Fruit fly (Drosophila melanogaster) whole organism, embryonic: ENCODE data around the gene Nak.

Experiments used
- Antp ChIP-seq: fragments of 200-800 bp; sonication (Bioruptor generic); optimal IDR thresholded peaks from 3 replicates; lab custom pipeline; 2016; ENCODE audit warnings: missing biosample characterization, missing genetic modification characterization
- B-H2 ChIP-seq: fragments of 200-800 bp; sonication (Bioruptor generic); optimal IDR thresholded peaks from 2 replicates; lab custom pipeline; 2018; ENCODE audit warnings: missing biosample characterization, mild to moderate bottlenecking, missing genetic modification characterization
- BEAF-32 ChIP-seq: fragments of 200-800 bp; sonication (Bioruptor generic); optimal IDR thresholded peaks from 3 replicates; lab custom pipeline; 2017; ENCODE audit warnings: missing biosample characterization, missing genetic modification characterization, mild to moderate bottlenecking, moderate library complexity, missing genetic modification reagents
- CG10462 ChIP-seq: fragments of 200-800 bp; sonication (Bioruptor generic); optimal IDR thresholded peaks from 2 replicates; lab custom pipeline; 2016; ENCODE audit warnings: missing biosample characterization, missing genetic modification characterization
- CG12104 ChIP-seq: fragments of 200-800 bp; sonication (Bioruptor generic); optimal IDR thresholded peaks from 3 replicates; lab custom pipeline; 2016; ENCODE audit warnings: missing biosample characterization, missing genetic modification characterization
- CG13775 ChIP-seq: fragments of 200-800 bp; sonication (Bioruptor generic); optimal IDR thresholded peaks from 3 replicates; lab custom pipeline; 2017; ENCODE audit warnings: missing biosample characterization, mild to moderate bottlenecking, missing genetic modification characterization
- CG14050 ChIP-seq: fragments of 200-800 bp; sonication (Bioruptor generic); IDR thresholded peaks from 3 replicates; pipeline ENCODE4 v1.3.6; 2022; ENCODE audit warnings: missing biosample characterization, missing genetic modification characterization
- CG14860 ChIP-seq: fragments of 200-800 bp; sonication (Bioruptor generic); IDR thresholded peaks from 3 replicates; pipeline ENCODE4 v1.3.6; 2022; ENCODE audit warnings: missing biosample characterization, missing genetic modification characterization; ENCODE audit not compliant: partially characterized antibody
- CG17359 ChIP-seq: fragments of 200-800 bp; sonication (Bioruptor generic); optimal IDR thresholded peaks from 3 replicates; lab custom pipeline; 2018; ENCODE audit warnings: missing biosample characterization, mild to moderate bottlenecking, missing genetic modification characterization, moderate library complexity
- CG2712 ChIP-seq: fragments of 200-800 bp; optimal IDR thresholded peaks from 3 replicates; lab custom pipeline; 2019; ENCODE audit warnings: missing biosample characterization, mild to moderate bottlenecking, missing genetic modification characterization, moderate library complexity
- CG32767 ChIP-seq: fragments of 200-800 bp; sonication (Bioruptor generic); IDR thresholded peaks from 2 replicates; pipeline ENCODE4 v1.3.6; 2022; ENCODE audit warnings: missing biosample characterization, missing genetic modification characterization
- CG4282 ChIP-seq: fragments of 200-800 bp; sonication (Bioruptor generic); optimal IDR thresholded peaks from 2 replicates; lab custom pipeline; 2016; ENCODE audit warnings: missing biosample characterization, missing genetic modification characterization
- CG4730 ChIP-seq: fragments of 200-800 bp; sonication (Bioruptor generic); IDR thresholded peaks from 2 replicates; pipeline ENCODE4 v1.3.6; 2022; ENCODE audit warnings: missing biosample characterization, missing genetic modification characterization
- CG5953 ChIP-seq: fragments of 200-800 bp; sonication (Bioruptor generic); IDR thresholded peaks from 2 replicates; pipeline ENCODE4 v1.3.6; 2022; ENCODE audit warnings: missing biosample characterization, missing genetic modification characterization
- CG8281 ChIP-seq: fragments of 200-800 bp; sonication (Bioruptor generic); optimal IDR thresholded peaks from 2 replicates; lab custom pipeline; 2018; ENCODE audit warnings: missing biosample characterization, mild to moderate bottlenecking, missing genetic modification characterization, moderate library complexity
- CG8478 ChIP-seq: fragments of >200 bp; optimal IDR thresholded peaks from 2 replicates; lab custom pipeline; 2018
- D19A ChIP-seq: fragments of 200-800 bp; optimal IDR thresholded peaks from 3 replicates; lab custom pipeline; 2019; ENCODE audit warnings: missing biosample characterization, mild to moderate bottlenecking, missing genetic modification characterization, moderate library complexity
- Hey ChIP-seq: fragments of 200-800 bp; sonication (Bioruptor generic); optimal IDR thresholded peaks from 3 replicates; lab custom pipeline; 2018; ENCODE audit warnings: missing biosample characterization, mild to moderate bottlenecking, missing genetic modification characterization
- Hmr ChIP-seq: fragments of 200-800 bp; sonication (Bioruptor generic); optimal IDR thresholded peaks from 3 replicates; lab custom pipeline; 2017; ENCODE audit warnings: mild to moderate bottlenecking, missing biosample characterization, missing genetic modification reagents, missing genetic modification characterization
- Hmx ChIP-seq: fragments of 200-800 bp; sonication (Bioruptor generic); optimal IDR thresholded peaks from 2 replicates; lab custom pipeline; 2016; ENCODE audit warnings: missing biosample characterization, missing genetic modification characterization
- MESR4 ChIP-seq: fragments of 200-800 bp; sonication (Bioruptor generic); optimal IDR thresholded peaks from 2 replicates; lab custom pipeline; 2018; ENCODE audit warnings: missing biosample characterization, mild to moderate bottlenecking, missing genetic modification characterization, moderate library complexity
- Med ChIP-seq: fragments of 200-800 bp; sonication (Bioruptor generic); peaks from one replicate; lab custom pipeline; 2016; ENCODE audit warnings: missing biosample characterization, missing genetic modification characterization, mild to moderate bottlenecking, inconsistent platforms, moderate library complexity
- Oli ChIP-seq: fragments of 200-800 bp; sonication (Bioruptor generic); optimal IDR thresholded peaks from 2 replicates; lab custom pipeline; 2018; ENCODE audit warnings: missing biosample characterization, mild to moderate bottlenecking, missing genetic modification characterization, moderate library complexity
- Pdp1 ChIP-seq, 2 experiments: fragments of 200-800 bp; sonication (Bioruptor generic); optimal IDR thresholded peaks; 3 replicates each; lab custom pipeline; 2016; ENCODE audit warnings: missing biosample characterization in 2 of 2, missing genetic modification characterization in 2 of 2, mild to moderate bottlenecking in 1 of 2, moderate library complexity in 1 of 2
- Poxn ChIP-seq: fragments of 200-800 bp; sonication (Bioruptor generic); IDR thresholded peaks from 2 replicates; pipeline ENCODE4 v1.3.6; 2022; ENCODE audit warnings: missing biosample characterization, missing genetic modification characterization
- TFAM ChIP-seq: fragments of 200-800 bp; sonication (Bioruptor generic); optimal IDR thresholded peaks from 2 replicates; lab custom pipeline; 2017; ENCODE audit warnings: missing biosample characterization, missing genetic modification characterization, inconsistent platforms
- abd-A ChIP-seq: fragments of 200-800 bp; sonication (Bioruptor generic); optimal IDR thresholded peaks from 3 replicates; lab custom pipeline; 2019; ENCODE audit warnings: missing biosample characterization, mild to moderate bottlenecking, missing genetic modification characterization, moderate library complexity
- ara ChIP-seq: fragments of 200-800 bp; sonication (Bioruptor generic); IDR thresholded peaks from 2 replicates; pipeline ENCODE4 v1.3.6; 2022; ENCODE audit warnings: missing biosample characterization, missing genetic modification characterization
- az2 ChIP-seq: fragments of 200-800 bp; sonication (Bioruptor generic); optimal IDR thresholded peaks from 3 replicates; lab custom pipeline; 2016; ENCODE audit warnings: missing biosample characterization, missing genetic modification characterization
- cg ChIP-seq: fragments of 200-800 bp; sonication (Bioruptor generic); optimal IDR thresholded peaks from 3 replicates; lab custom pipeline; 2019; ENCODE audit warnings: missing biosample characterization, mild to moderate bottlenecking, missing genetic modification characterization, moderate library complexity
- chinmo ChIP-seq: fragments of 200-800 bp; sonication (Bioruptor generic); IDR thresholded peaks from 4 replicates; pipeline ENCODE4 v1.3.6; 2022; ENCODE audit warnings: missing biosample characterization, missing genetic modification characterization; ENCODE audit not compliant: partially characterized antibody
- dan ChIP-seq: fragments of 200-800 bp; sonication (Bioruptor generic); IDR thresholded peaks from 2 replicates; pipeline ENCODE4 v1.3.6; 2022; ENCODE audit warnings: missing biosample characterization, missing genetic modification characterization
- dm ChIP-seq: fragments of 200-800 bp; sonication (Bioruptor generic); optimal IDR thresholded peaks from 3 replicates; lab custom pipeline; 2016; ENCODE audit warnings: missing biosample characterization, missing genetic modification characterization
- gsb-n ChIP-seq: fragments of 200-800 bp; sonication (Bioruptor generic); optimal IDR thresholded peaks from 3 replicates; lab custom pipeline; 2018; ENCODE audit warnings: missing biosample characterization, mild to moderate bottlenecking, missing genetic modification characterization
- lmd ChIP-seq: fragments of 200-800 bp; sonication (Bioruptor generic); IDR thresholded peaks from 2 replicates; pipeline ENCODE4 v1.3.6; 2022; ENCODE audit warnings: missing biosample characterization, missing genetic modification characterization
- maf-S ChIP-seq: fragments of 200-800 bp; sonication (Bioruptor generic); optimal IDR thresholded peaks from 2 replicates; lab custom pipeline; 2016; ENCODE audit warnings: missing biosample characterization, missing genetic modification characterization
- p53 ChIP-seq: fragments of 200-800 bp; sonication (Bioruptor generic); optimal IDR thresholded peaks from 2 replicates; lab custom pipeline; 2016; ENCODE audit warnings: missing biosample characterization, missing genetic modification characterization
- scrt ChIP-seq: fragments of 200-800 bp; sonication (Bioruptor generic); optimal IDR thresholded peaks from 2 replicates; lab custom pipeline; 2018; ENCODE audit warnings: missing biosample characterization, mild to moderate bottlenecking, missing genetic modification characterization, moderate library complexity
- sens ChIP-seq: fragments of 200-800 bp; sonication (Bioruptor generic); peaks from one replicate; lab custom pipeline; 2016; ENCODE audit warnings: missing biosample characterization, missing genetic modification characterization
- shn ChIP-seq: fragments of 200-800 bp; sonication (Bioruptor generic); optimal IDR thresholded peaks from 3 replicates; lab custom pipeline; 2016; ENCODE audit warnings: missing biosample characterization, missing genetic modification characterization
- so ChIP-seq: fragments of 200-800 bp; sonication (Bioruptor generic); IDR thresholded peaks from 3 replicates; pipeline ENCODE4 v1.3.6; 2022; ENCODE audit warnings: missing biosample characterization, missing genetic modification characterization
- tgo ChIP-seq: fragments of 200-800 bp; sonication (Bioruptor generic); IDR thresholded peaks from 3 replicates; pipeline ENCODE4 v1.3.6; 2022; ENCODE audit warnings: missing biosample characterization, missing genetic modification characterization
- zen2 ChIP-seq: fragments of 200-800 bp; sonication (Bioruptor generic); IDR thresholded peaks from 3 replicates; pipeline ENCODE4 v1.3.6; 2022; ENCODE audit warnings: missing biosample characterization, missing genetic modification characterization; ENCODE audit not compliant: partially characterized antibody
- zfh2 ChIP-seq: fragments of 200-800 bp; sonication (Bioruptor generic); optimal IDR thresholded peaks from 2 replicates; lab custom pipeline; 2016; ENCODE audit warnings: missing biosample characterization, missing genetic modification characterization

The Nak gene

dm6 chr2L:19011895-19012645, 43.5 kb upstream of the Nak start (continued):
- TF ChIP-seq shn (GFP tag; lab: Kevin White, UChicago) (peak; percentile 76), CG8281 (peak; percentile 44), tgo (peak; percentile 88), CG10462 (GFP tag; lab: Kevin White, UChicago) (peak; percentile 3), CG4282 (GFP tag; lab: Kevin White, UChicago) (no peak), gsb-n (tag; lab: Kevin White, UChicago) (peak; percentile 58), CG4730 (GFP tag; lab: Robert Waterston, UW) (peak; percentile 81), Pdp1 (GFP tag; optimal IDR thresholded peaks at IDR 0.05; lab: Kevin White, UChicago) (peak; percentile 77), MESR4 (GFP tag; lab: Kevin White, UChicago) (no peak), abd-A (tag; lab: Kevin White, UChicago) (peak; percentile 96)

DNA sequence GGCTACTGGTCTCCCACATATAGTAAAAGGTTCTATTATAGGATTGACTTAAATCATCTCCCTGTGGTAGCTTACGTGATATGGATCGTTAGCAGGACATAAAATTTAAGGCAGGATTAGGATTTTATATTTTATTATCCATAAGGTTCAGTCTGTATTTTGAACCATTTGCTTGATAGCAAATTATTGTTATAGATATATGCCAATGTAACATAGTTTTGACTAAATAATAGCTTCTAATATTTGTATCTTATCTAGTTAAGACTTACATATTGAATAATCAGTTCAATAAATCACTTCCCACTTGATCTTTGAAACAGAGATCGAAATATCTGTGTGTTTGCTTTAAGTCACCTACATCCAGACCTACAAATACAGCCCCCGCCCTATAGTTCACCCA, 42.0 kb upstream of the Nak start, which contains the start of gene robl37BC:
Gene robl37BC, plus strand, starts transcription at position 301 of the 400 bp plus-strand sequence.
- TF ChIP-seq BEAF-32 = no peak
- TF ChIP-seq CG13775 = no peak
- no peak for TF ChIP-seq dan (GFP tag; lab: Robert Waterston, UW)
- no peak for TF ChIP-seq ara (GFP tag; lab: Robert Waterston, UW)
- TF ChIP-seq CG12104 (GFP tag; lab: Kevin White, UChicago) = no peak
- TF ChIP-seq so = no peak
- no peak for TF ChIP-seq CG17359
- TF ChIP-seq cg (GFP tag; lab: Kevin White, UChicago) = no peak
- TF ChIP-seq Med (GFP tag; lab: Kevin White, UChicago) = no peak
- TF ChIP-seq CG5953 (GFP tag; lab: Robert Waterston, UW) = no peak
- no peak for TF ChIP-seq Hmx (GFP tag; lab: Kevin White, UChicago)

DNA sequence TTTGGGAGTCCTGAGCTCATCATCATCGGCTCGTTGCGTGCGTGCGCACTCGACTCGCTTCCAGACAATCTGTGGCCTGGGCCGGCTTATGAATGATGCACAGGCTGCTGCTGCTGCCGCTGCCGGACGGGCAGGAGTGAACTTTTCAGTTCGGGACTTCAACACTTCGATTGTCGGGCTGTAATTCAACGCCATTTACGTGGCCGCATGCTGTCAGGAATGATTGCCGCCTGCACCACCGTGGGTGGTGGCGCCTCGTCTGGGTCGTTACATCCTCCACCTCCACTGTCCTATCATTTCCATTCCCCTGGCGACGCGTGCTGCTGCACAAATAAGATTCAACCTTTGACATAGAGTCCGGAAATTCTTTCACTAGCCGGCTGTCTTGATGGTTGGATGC, 41.5 kb upstream of the Nak start:
- TF ChIP-seq CG14860 (GFP tag; lab: Robert Waterston, UW) = no peak
- TF ChIP-seq zen2 (GFP tag; lab: Robert Waterston, UW) = 0 out of 3 replicates have a peak, but pooled peaks have one; percentile 38
- TF ChIP-seq sens (GFP tag; lab: Kevin White, UChicago) = peak; percentile 26
- TF ChIP-seq TFAM (GFP tag; lab: Kevin White, UChicago) = no peak
- no peak for TF ChIP-seq az2 (GFP tag; lab: Kevin White, UChicago)
- TF ChIP-seq abd-A (tag; lab: Kevin White, UChicago) = peak; percentile 26
- TF ChIP-seq Hmr (GFP tag; lab: Kevin White, UChicago) = no peak
- no peak for TF ChIP-seq dm (GFP tag; lab: Kevin White, UChicago)
- TF ChIP-seq chinmo = 0 out of 4 replicates have a peak, but pooled peaks have one; percentile 57
- TF ChIP-seq Hey (tag; lab: Kevin White, UChicago) = peak; percentile 96
- no peak for TF ChIP-seq Antp (GFP tag; lab: Kevin White, UChicago)
- TF ChIP-seq Oli (tag; lab: Kevin White, UChicago) = no peak
- TF ChIP-seq CG32767 (GFP tag; lab: Robert Waterston, UW) = no peak
- no peak for TF ChIP-seq CG8478 (lab: Kevin White, UChicago)
- no peak for TF ChIP-seq p53
- no peak for TF ChIP-seq CG14050 (GFP tag; lab: Robert Waterston, UW)
- TF ChIP-seq zfh2 (GFP tag; lab: Kevin White, UChicago) = no peak
- TF ChIP-seq maf-S (GFP tag; lab: Kevin White, UChicago) = no peak
- TF ChIP-seq lmd = 0 out of 2 replicates have a peak, but pooled peaks have one; percentile 11
- TF ChIP-seq scrt = no peak
- no peak for TF ChIP-seq CG2712 (tag; lab: Kevin White, UChicago)
- TF ChIP-seq Med (GFP tag; lab: Kevin White, UChicago) = peak; percentile 29
- TF ChIP-seq B-H2 (GFP tag; lab: Kevin White, UChicago) = no peak
- no peak for TF ChIP-seq D19A (tag; lab: Kevin White, UChicago)
- TF ChIP-seq Poxn = no peak
